Worm (Caenorhabditis elegans) whole organism, L3 larva: ENCODE data around the gene T25D1.2.

Experiments used
- R02D3.7 ChIP-seq: fragments of 150-350 bp; optimal IDR thresholded peaks from 2 replicates; lab custom pipeline; 2014; ENCODE audit warnings: missing biosample characterization, missing genetic modification characterization
- aly-2 ChIP-seq: fragments of 150-350 bp; optimal IDR thresholded peaks from 2 replicates; lab custom pipeline; 2014; ENCODE audit warnings: missing biosample characterization, missing genetic modification characterization
- ama-1 ChIP-seq: fragments of 150-350 bp; optimal IDR thresholded peaks from 2 replicates; lab custom pipeline; 2018
- egl-27 ChIP-seq: sonication (generic microtip); optimal IDR thresholded peaks from 4 replicates; lab custom pipeline; 2017; ENCODE audit warnings: missing biosample characterization, missing genetic modification reagents, missing genetic modification characterization
- elt-1 ChIP-seq: fragments of 150-350 bp; optimal IDR thresholded peaks from 2 replicates; lab custom pipeline; 2014; ENCODE audit warnings: missing biosample characterization, missing genetic modification characterization
- nhr-237 ChIP-seq: fragments of 150-350 bp; optimal IDR thresholded peaks from 2 replicates; lab custom pipeline; 2014; ENCODE audit warnings: missing biosample characterization, missing genetic modification characterization
- nhr-25 ChIP-seq: sonication (generic microtip); optimal IDR thresholded peaks from 2 replicates; lab custom pipeline; 2017; ENCODE audit warnings: missing biosample characterization, missing genetic modification characterization
- nhr-28 ChIP-seq: fragments of 150-350 bp; optimal IDR thresholded peaks from 2 replicates; lab custom pipeline; 2014; ENCODE audit warnings: missing biosample characterization, missing genetic modification characterization
- nhr-76 ChIP-seq: fragments of 150-350 bp; sonication (generic microtip); optimal IDR thresholded peaks from 5 replicates; lab custom pipeline; 2014; ENCODE audit warnings: missing biosample characterization, missing genetic modification characterization
- unc-62 ChIP-seq: fragments of 150-350 bp; sonication (generic microtip); optimal IDR thresholded peaks from 4 replicates; lab custom pipeline; 2014; ENCODE audit warnings: missing biosample characterization, missing genetic modification reagents, missing genetic modification characterization
- ztf-11 ChIP-seq: fragments of 150-350 bp; optimal IDR thresholded peaks from 2 replicates; lab custom pipeline; 2014; ENCODE audit warnings: missing biosample characterization, missing genetic modification characterization

- TF ChIP-seq nhr-76 (tag; lab: Kevin White, UChicago) = no peak
- TF ChIP-seq nhr-28 (tag; lab: Kevin White, UChicago) = no peak
- TF ChIP-seq nhr-25 (tag; lab: Kevin White, UChicago) = no peak
- TF ChIP-seq unc-62 = no peak
- TF ChIP-seq elt-1 (tag; lab: Kevin White, UChicago) = no peak
- no peak for TF ChIP-seq egl-27 (tag; lab: Kevin White, UChicago)
- TF ChIP-seq aly-2 (tag; lab: Kevin White, UChicago) = no peak
- TF ChIP-seq nhr-237 (tag; lab: Kevin White, UChicago) = no peak
- TF ChIP-seq ama-1 (lab: Kevin White, UChicago) = no peak
- TF ChIP-seq R02D3.7 (tag; lab: Kevin White, UChicago) = no peak
- no peak for TF ChIP-seq ztf-11 (tag; lab: Kevin White, UChicago)
Measured at ce11 chrX:16502997-16503396, 12.4 kb upstream of the T25D1.2 start.
